Worm (Caenorhabditis elegans) whole organism, young adult: ENCODE measurements around the gene mdt-17.

Experiments
- B0019.2 ChIP-seq: fragments of 200-800 bp; sonication (Bioruptor generic); conservative IDR thresholded peaks from 2 replicates; pipeline ENCODE4 v1.3.6; 2022; ENCODE audit warnings: missing genetic modification reagents, missing genetic modification characterization, missing compliant biosample characterization
- F49E8.2 ChIP-seq: sonication (generic microtip); optimal IDR thresholded peaks from 3 replicates; lab custom pipeline; 2017; ENCODE audit warnings: missing genetic modification characterization, mild to moderate bottlenecking, missing compliant biosample characterization, antibody characterized with exemption, moderate library complexity; ENCODE audit not compliant: insufficient read depth
- ama-1 ChIP-seq, 3 experiments: fragments of 150-350 bp in 1 of 3; sonication (generic microtip) in 2 of 3; optimal IDR thresholded peaks; 2 replicates each; lab custom pipeline; 2014 to 2018; ENCODE audit warnings: missing biosample characterization in 2 of 3, missing genetic modification characterization in 2 of 3, missing genetic modification reagents in 2 of 3
- attf-3 ChIP-seq: fragments of 200-800 bp; sonication (Bioruptor generic); conservative IDR thresholded peaks from 2 replicates; pipeline ENCODE4 v1.3.6; 2022; ENCODE audit warnings: missing genetic modification reagents, missing genetic modification characterization, missing compliant biosample characterization
- dpl-1 ChIP-seq: fragments of 150-350 bp; optimal IDR thresholded peaks from 2 replicates; lab custom pipeline; 2014; ENCODE audit warnings: missing biosample characterization, missing genetic modification reagents, missing genetic modification characterization
- him-1 ChIP-seq: sonication (generic microtip); optimal IDR thresholded peaks from 2 replicates; lab custom pipeline; 2016; ENCODE audit warnings: missing genotype, missing genetic modification reagents, missing genetic modification characterization, missing compliant biosample characterization
- hlh-12 ChIP-seq: sonication (generic microtip); optimal IDR thresholded peaks from 2 replicates; lab custom pipeline; 2016; ENCODE audit warnings: missing genetic modification characterization, missing compliant biosample characterization
- nfya-2 ChIP-seq: fragments of 200-800 bp; sonication (Bioruptor generic); IDR thresholded peaks from 2 replicates; pipeline ENCODE4 v1.3.6; 2022; ENCODE audit warnings: missing genetic modification reagents, missing genetic modification characterization, missing compliant biosample characterization
- snpc-4 ChIP-seq, 5 experiments: fragments of 150-350 bp in 1 of 5; sonication (generic microtip) in 4 of 5; optimal IDR thresholded peaks; 2 replicates each; lab custom pipeline; 2014 to 2018; ENCODE audit warnings: missing genetic modification characterization in 5 of 5, missing biosample characterization in 3 of 5, antibody characterized with exemption in 2 of 5, mild to moderate bottlenecking in 2 of 5, missing compliant biosample characterization in 2 of 5, missing genotype in 2 of 5, moderate library complexity in 2 of 5, missing genetic modification reagents in 1 of 5
- ztf-18 ChIP-seq: sonication (generic microtip); optimal IDR thresholded peaks from 2 replicates; lab custom pipeline; 2016; ENCODE audit warnings: missing genotype, mild to moderate bottlenecking, missing genetic modification characterization, missing compliant biosample characterization

- TF ChIP-seq ztf-18: no peak
- no peak for TF ChIP-seq hlh-12 (tag; lab: Kevin White, UChicago)
- TF ChIP-seq nfya-2 (GFP tag; lab: Robert Waterston, UW): no peak
- no peak for TF ChIP-seq him-1 (tag; lab: Kevin White, UChicago)
- TF ChIP-seq dpl-1: no peak
- no peak for TF ChIP-seq snpc-4 (GFP tag; optimal IDR thresholded peaks at IDR 0.05; lab: Kevin White, UChicago)
- no peak for TF ChIP-seq snpc-4 (tag; optimal IDR thresholded peaks at IDR 0.05; lab: Kevin White, UChicago)
- TF ChIP-seq F49E8.2 (tag; lab: Kevin White, UChicago): no peak
- no peak for TF ChIP-seq ama-1 (optimal IDR thresholded peaks at IDR 0.05; lab: Kevin White, UChicago)
- no peak for TF ChIP-seq ama-1 (GFP tag; optimal IDR thresholded peaks at IDR 0.05; lab: Kevin White, UChicago)
- TF ChIP-seq attf-3: no peak
- TF ChIP-seq B0019.2 (GFP tag; lab: Robert Waterston, UW): no peak
Observed at ce11 chrV:20223725-20224124, 43.3 kb downstream of the mdt-17 start.
